Worm (Caenorhabditis elegans): ENCODE measurements around the gene mdt-10.

ce11 chrII:7866081-7866480 is 11.2 kb upstream of the mdt-10 start:
- TF ChIP-seq nhr-237 (tag; optimal IDR thresholded peaks at IDR 0.05): no peak
- no peak for TF ChIP-seq unc-62 (GFP tag; optimal IDR thresholded peaks at IDR 0.05)
- no peak for TF ChIP-seq ztf-11 (tag; optimal IDR thresholded peaks at IDR 0.05)
- TF ChIP-seq blmp-1 (tag; optimal IDR thresholded peaks at IDR 0.05): no peak
- TF ChIP-seq elt-1 (tag; optimal IDR thresholded peaks at IDR 0.05; ENCODE audit: borderline replicate concordance, insufficient read depth): no peak
- no peak for TF ChIP-seq pha-4 (tag; optimal IDR thresholded peaks at IDR 0.05)
- TF ChIP-seq nhr-76 (tag; optimal IDR thresholded peaks at IDR 0.05): no peak
- no peak for TF ChIP-seq snpc-4 (tag; optimal IDR thresholded peaks at IDR 0.05)
- TF ChIP-seq unc-39 (tag; optimal IDR thresholded peaks at IDR 0.05): no peak
- no peak for TF ChIP-seq M03D4.4 (tag; optimal IDR thresholded peaks at IDR 0.05)
- TF ChIP-seq ces-1 (GFP tag; optimal IDR thresholded peaks at IDR 0.05): no peak
- no peak for TF ChIP-seq ham-2 (GFP tag; optimal IDR thresholded peaks at IDR 0.05)
- no peak for TF ChIP-seq ceh-39 (tag; optimal IDR thresholded peaks at IDR 0.05)
- TF ChIP-seq lsy-2 (tag; optimal IDR thresholded peaks at IDR 0.05): no peak

Measured in whole organism, mixed stage, embryonic.